Worm (Caenorhabditis elegans) whole organism, L1 larva: Measurements from ENCODE around the gene K03B4.6.
A peak's percentile ranks its signal among the peaks of the same experiment; 100 is the strongest.

Source experiments
- aha-1 ChIP-seq: fragments of 150-350 bp; optimal IDR thresholded peaks from 2 replicates; lab custom pipeline; 2014; ENCODE audit warnings: missing biosample characterization, missing genetic modification characterization
- alr-1 ChIP-seq: fragments of 200-800 bp; sonication (Bioruptor generic); optimal IDR thresholded peaks from 2 replicates; lab custom pipeline; 2018; ENCODE audit warnings: borderline replicate concordance, mild to moderate bottlenecking, missing genetic modification characterization, missing compliant biosample characterization
- blmp-1 ChIP-seq: fragments of 150-350 bp; optimal IDR thresholded peaks from 2 replicates; lab custom pipeline; 2014; ENCODE audit warnings: missing biosample characterization, missing genetic modification characterization
- tbx-2 ChIP-seq: sonication (generic microtip); optimal IDR thresholded peaks from 2 replicates; lab custom pipeline; 2016; ENCODE audit warnings: missing genetic modification characterization, missing compliant biosample characterization

- TF ChIP-seq aha-1 (tag; lab: Kevin White, UChicago) (no peak), blmp-1 (tag; lab: Kevin White, UChicago) (peak; percentile 16), alr-1 (tag; lab: Kevin White, UChicago) (no peak), tbx-2 (tag; lab: Kevin White, UChicago) (peak; percentile 14)
These were observed 18.6 kb upstream of the K03B4.6 start for ce11 chrV:4694466-4695092.
